Fruit fly (Drosophila melanogaster) whole organism, pupa: ENCODE results near the gene ND-B14.5B.

Experiments
- CG10348 ChIP-seq: fragments of 200-800 bp; sonication (Bioruptor generic); IDR thresholded peaks from 2 replicates; pipeline ENCODE4 v1.3.6; 2022; ENCODE audit warnings: missing biosample characterization, missing genetic modification characterization
- CG12605 ChIP-seq: fragments of 200-800 bp; sonication (Bioruptor generic); IDR thresholded peaks from 2 replicates; pipeline ENCODE4 v1.3.6; 2022; ENCODE audit warnings: missing biosample characterization, missing genetic modification characterization
- CG15710 ChIP-seq: fragments of 200-800 bp; sonication (Bioruptor generic); optimal IDR thresholded peaks from 2 replicates; lab custom pipeline; 2018; ENCODE audit warnings: missing biosample characterization, mild to moderate bottlenecking, missing genetic modification characterization, moderate library complexity
- CG17806 ChIP-seq: fragments of 200-800 bp; sonication (Bioruptor generic); optimal IDR thresholded peaks from 2 replicates; lab custom pipeline; 2018; ENCODE audit warnings: missing biosample characterization, mild to moderate bottlenecking, missing genetic modification characterization, moderate library complexity
- CG34367 ChIP-seq: fragments of 200-800 bp; sonication (Bioruptor generic); optimal IDR thresholded peaks from 2 replicates; lab custom pipeline; 2018; ENCODE audit warnings: missing biosample characterization, mild to moderate bottlenecking, missing genetic modification characterization
- CG8301 ChIP-seq: fragments of 200-800 bp; sonication (Bioruptor generic); optimal IDR thresholded peaks from 2 replicates; lab custom pipeline; 2018; ENCODE audit warnings: missing biosample characterization, mild to moderate bottlenecking, missing genetic modification characterization
- CG9948 ChIP-seq: fragments of 200-800 bp; sonication (Bioruptor generic); optimal IDR thresholded peaks from 2 replicates; lab custom pipeline; 2018; ENCODE audit warnings: missing biosample characterization, mild to moderate bottlenecking, missing genetic modification characterization, moderate library complexity
- Pif1A ChIP-seq: fragments of 200-800 bp; sonication (Bioruptor generic); optimal IDR thresholded peaks from 3 replicates; lab custom pipeline; 2016; ENCODE audit warnings: missing biosample characterization, missing genetic modification characterization
- Pif1B ChIP-seq: fragments of 200-800 bp; sonication (Bioruptor generic); optimal IDR thresholded peaks from 3 replicates; lab custom pipeline; 2016; ENCODE audit warnings: missing biosample characterization, missing genetic modification characterization
- Snoo ChIP-seq: fragments of 200-800 bp; sonication (Bioruptor generic); optimal IDR thresholded peaks from 3 replicates; lab custom pipeline; 2017; ENCODE audit warnings: missing biosample characterization, mild to moderate bottlenecking, missing genetic modification characterization, inconsistent platforms
- fd96Ca ChIP-seq: fragments of 200-800 bp; sonication (Bioruptor generic); IDR thresholded peaks from 3 replicates; pipeline ENCODE4 v1.3.6; 2022; ENCODE audit warnings: missing biosample characterization, missing genetic modification characterization
- gl ChIP-seq: fragments of 200-800 bp; sonication (Bioruptor generic); optimal IDR thresholded peaks from 2 replicates; lab custom pipeline; 2018; ENCODE audit warnings: missing biosample characterization, mild to moderate bottlenecking, missing genetic modification characterization
- rn ChIP-seq: fragments of 200-800 bp; sonication (Bioruptor generic); IDR thresholded peaks from 2 replicates; pipeline ENCODE4 v1.3.6; 2022; ENCODE audit warnings: missing biosample characterization, missing genetic modification characterization

- TF ChIP-seq Pif1B (no peak), gl (no peak), CG10348 (GFP tag; lab: Robert Waterston, UW) (no peak), CG12605 (GFP tag; lab: Robert Waterston, UW) (no peak), CG34367 (tag; lab: Kevin White, UChicago) (no peak), fd96Ca (GFP tag; lab: Robert Waterston, UW) (no peak), rn (no peak), Pif1A (GFP tag; lab: Kevin White, UChicago) (no peak), CG17806 (tag; lab: Kevin White, UChicago) (no peak), CG8301 (tag; lab: Kevin White, UChicago) (no peak), CG9948 (tag; lab: Kevin White, UChicago) (no peak), CG15710 (tag; lab: Kevin White, UChicago) (no peak), Snoo (tag; lab: Kevin White, UChicago) (no peak)
These were observed 17.3 kb downstream of the ND-B14.5B start, which contains the start of gene CG15403 for dm6 chr2L:3128335-3128734.
